Fruit fly (Drosophila melanogaster) Kc167 (cell line): ENCODE data around the gene Trax.

Source experiments
- Sin3A ChIP-seq: fragments of >200 bp; optimal IDR thresholded peaks from 2 replicates; lab custom pipeline; 2018; ENCODE audit warnings: missing external identifiers
- psq ChIP-seq: fragments of >200 bp; optimal IDR thresholded peaks from 2 replicates; lab custom pipeline; 2017; ENCODE audit warnings: missing external identifiers

DNA sequence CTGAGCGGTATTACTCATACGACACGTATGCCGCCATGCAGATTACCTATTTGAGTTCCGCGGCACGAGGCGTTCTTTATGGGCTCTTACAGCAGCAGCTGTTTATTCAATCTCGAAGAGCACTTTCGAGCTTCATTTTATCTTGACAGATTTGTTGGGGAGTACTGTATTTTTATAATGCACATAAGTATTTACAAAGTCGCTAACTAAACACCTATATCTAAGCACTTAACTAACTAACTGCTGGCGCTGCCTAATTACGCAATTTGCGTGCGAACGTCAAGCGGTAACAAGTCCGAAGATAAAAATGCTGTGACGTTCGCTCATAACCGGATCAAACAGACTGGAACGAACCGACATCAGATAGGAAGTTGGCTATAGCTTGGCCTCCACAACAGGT, 41.2 kb downstream of the Trax start:
- TF ChIP-seq psq (no peak), Sin3A (lab: Kevin White, UChicago) (no peak)
